Fruit fly (Drosophila melanogaster): ENCODE data around the gene Mtr3.

The Mtr3 gene

dm6 chr3L:19928435-19929011 is 15.0 kb upstream of the Mtr3 start, which contains the start of the genes CG8004 and RhoGDI (continued):
- TF ChIP-seq Gug (GFP tag; IDR thresholded peaks at IDR 0.05): no peak
- TF ChIP-seq CG11902 (GFP tag; optimal IDR thresholded peaks at IDR 0.05): no peak
- peak; percentile 77 for TF ChIP-seq CG31627 (GFP tag; optimal IDR thresholded peaks at IDR 0.05)
- TF ChIP-seq CG7368 (GFP tag; optimal IDR thresholded peaks at IDR 0.05): no peak
- TF ChIP-seq CG8632 (GFP tag; optimal IDR thresholded peaks at IDR 0.05): no peak
- TF ChIP-seq svp (GFP tag): peak; percentile 87
- TF ChIP-seq CG11762 (GFP tag; optimal IDR thresholded peaks at IDR 0.05; ENCODE audit: insufficient read depth): no peak
- peak; percentile 75 for TF ChIP-seq Smox (GFP tag; optimal IDR thresholded peaks at IDR 0.05)
- peak; percentile 63 for TF ChIP-seq OdsH (GFP tag; optimal IDR thresholded peaks at IDR 0.05)
- peak; percentile 53 for TF ChIP-seq CG15336 (GFP tag; IDR thresholded peaks at IDR 0.05)
- no peak for TF ChIP-seq CG6808 (GFP tag; optimal IDR thresholded peaks at IDR 0.05)
- TF ChIP-seq esn (GFP tag; optimal IDR thresholded peaks at IDR 0.05): peak; percentile 64
- TF ChIP-seq CG34406 (GFP tag; optimal IDR thresholded peaks at IDR 0.05): peak; percentile 7

dm6 chr3L:19924771-19925304 is 11.3 kb upstream of the Mtr3 start, which contains the start of gene Grasp65:
Grasp65 (plus strand) TSS chr3L:19924943.
- no peak for TF ChIP-seq Ets21C (GFP tag; optimal IDR thresholded peaks at IDR 0.05)
- no peak for TF ChIP-seq CG6163 (GFP tag; IDR thresholded peaks at IDR 0.05)
- no peak for TF ChIP-seq Sox102F (GFP tag; optimal IDR thresholded peaks at IDR 0.05)
- peak; percentile 52 for TF ChIP-seq CG6854 (GFP tag; optimal IDR thresholded peaks at IDR 0.05)
- TF ChIP-seq Sox15 (GFP tag; optimal IDR thresholded peaks at IDR 0.05): no peak
- no peak for TF ChIP-seq CG11294 (GFP tag; IDR thresholded peaks at IDR 0.05)
- TF ChIP-seq CG32006 (GFP tag; optimal IDR thresholded peaks at IDR 0.05): no peak
- no peak for TF ChIP-seq Hr38 (GFP tag; optimal IDR thresholded peaks at IDR 0.05)
- no peak for TF ChIP-seq Eip93F (GFP tag; optimal IDR thresholded peaks at IDR 0.05)
- TF ChIP-seq ss (GFP tag; optimal IDR thresholded peaks at IDR 0.05): no peak
- TF ChIP-seq fkh (GFP tag; optimal IDR thresholded peaks at IDR 0.05): no peak
- no peak for TF ChIP-seq Blimp-1 (GFP tag; optimal IDR thresholded peaks at IDR 0.05)
- no peak for TF ChIP-seq CG16779 (tag; optimal IDR thresholded peaks at IDR 0.05)
- no peak for TF ChIP-seq CG7368 (GFP tag; optimal IDR thresholded peaks at IDR 0.05)
- no peak for TF ChIP-seq Eip75B (GFP tag; optimal IDR thresholded peaks at IDR 0.05)
- no peak for TF ChIP-seq Hr39 (GFP tag; optimal IDR thresholded peaks at IDR 0.05)
- TF ChIP-seq Met (GFP tag; optimal IDR thresholded peaks at IDR 0.05): no peak
- TF ChIP-seq CG15336 (GFP tag; IDR thresholded peaks at IDR 0.05): peak; percentile 28; the same call in 1 of the 2 replicates
- no peak for TF ChIP-seq esn (GFP tag; optimal IDR thresholded peaks at IDR 0.05)
- TF ChIP-seq dsx (GFP tag; optimal IDR thresholded peaks at IDR 0.05; ENCODE audit: poor library complexity, severe bottlenecking): peak; percentile 38
- no peak for TF ChIP-seq spab (GFP tag; optimal IDR thresholded peaks at IDR 0.05)
- no peak for TF ChIP-seq CG11902 (GFP tag; optimal IDR thresholded peaks at IDR 0.05)
- TF ChIP-seq fd85E (GFP tag; optimal IDR thresholded peaks at IDR 0.05): no peak
- TF ChIP-seq acj6 (GFP tag; optimal IDR thresholded peaks at IDR 0.05): no peak
- TF ChIP-seq Eip78C (GFP tag): peak; percentile 59
- no peak for TF ChIP-seq cyc (GFP tag; optimal IDR thresholded peaks at IDR 0.05)
- TF ChIP-seq Sox14 (GFP tag; optimal IDR thresholded peaks at IDR 0.05): no peak
- no peak for TF ChIP-seq CG6276 (GFP tag; optimal IDR thresholded peaks at IDR 0.05)
- TF ChIP-seq CG1621 (tag; optimal IDR thresholded peaks at IDR 0.05): no peak
- no peak for TF ChIP-seq pdm3 (GFP tag; optimal IDR thresholded peaks at IDR 0.05)
- no peak for TF ChIP-seq CG6792 (GFP tag; optimal IDR thresholded peaks at IDR 0.05)
- TF ChIP-seq fd59A (GFP tag; optimal IDR thresholded peaks at IDR 0.05): no peak
- no peak for TF ChIP-seq salr (GFP tag; optimal IDR thresholded peaks at IDR 0.05)
- no peak for TF ChIP-seq CG31627 (GFP tag; optimal IDR thresholded peaks at IDR 0.05)

All from whole organism, prepupa.